Fruit fly (Drosophila melanogaster) whole organism, prepupa: ENCODE data around the gene CG3823.

Experiments
- Blimp-1 ChIP-seq: fragments of 200-800 bp; sonication (Bioruptor generic); optimal IDR thresholded peaks from 3 replicates; lab custom pipeline; 2017; ENCODE audit warnings: missing biosample characterization, missing genetic modification characterization, mild to moderate bottlenecking, moderate library complexity, missing genetic modification reagents
- CG10631 ChIP-seq: fragments of 200-800 bp; sonication (Bioruptor generic); optimal IDR thresholded peaks from 2 replicates; lab custom pipeline; 2016; ENCODE audit warnings: missing biosample characterization, missing genetic modification characterization
- CG10669 ChIP-seq: fragments of 200-800 bp; sonication (Bioruptor generic); optimal IDR thresholded peaks from 3 replicates; lab custom pipeline; 2018; ENCODE audit warnings: missing biosample characterization, mild to moderate bottlenecking, missing genetic modification characterization, moderate library complexity
- CG11294 ChIP-seq: fragments of 200-800 bp; sonication (Bioruptor generic); IDR thresholded peaks from 2 replicates; pipeline ENCODE4 v1.3.6; 2022; ENCODE audit warnings: missing biosample characterization, missing genetic modification characterization
- CG11762 ChIP-seq: fragments of 200-800 bp; sonication (Bioruptor generic); optimal IDR thresholded peaks from 3 replicates; lab custom pipeline; 2016; ENCODE audit warnings: missing biosample characterization, missing genetic modification characterization; ENCODE audit not compliant: insufficient read depth
- CG15336 ChIP-seq: fragments of 200-800 bp; sonication (Bioruptor generic); IDR thresholded peaks from 2 replicates; pipeline ENCODE4 v1.3.6; 2022; ENCODE audit warnings: missing biosample characterization, missing genetic modification characterization
- CG3032 ChIP-seq: fragments of 200-800 bp; optimal IDR thresholded peaks from 2 replicates; lab custom pipeline; 2019; ENCODE audit warnings: missing biosample characterization, mild to moderate bottlenecking, missing genetic modification characterization, moderate library complexity
- CG31627 ChIP-seq: fragments of 200-800 bp; sonication (Bioruptor generic); optimal IDR thresholded peaks from 3 replicates; lab custom pipeline; 2016; ENCODE audit warnings: missing biosample characterization, missing genetic modification characterization
- CG32006 ChIP-seq: fragments of 200-800 bp; sonication (Bioruptor generic); optimal IDR thresholded peaks from 3 replicates; lab custom pipeline; 2017; ENCODE audit warnings: missing biosample characterization, mild to moderate bottlenecking, missing genetic modification characterization
- CG34406 ChIP-seq: fragments of 200-800 bp; sonication (Bioruptor generic); optimal IDR thresholded peaks from 3 replicates; lab custom pipeline; 2016; ENCODE audit warnings: missing biosample characterization, missing genetic modification characterization
- CG3919 ChIP-seq: fragments of 200-800 bp; sonication (Bioruptor generic); optimal IDR thresholded peaks from 3 replicates; lab custom pipeline; 2016; ENCODE audit warnings: missing biosample characterization, missing genetic modification characterization
- CG6163 ChIP-seq: fragments of 200-800 bp; sonication (Bioruptor generic); IDR thresholded peaks from 3 replicates; pipeline ENCODE4 v1.3.6; 2022; ENCODE audit warnings: missing biosample characterization, missing genetic modification characterization
- CG6792 ChIP-seq: fragments of 200-800 bp; sonication (Bioruptor generic); optimal IDR thresholded peaks from 3 replicates; lab custom pipeline; 2016; ENCODE audit warnings: missing biosample characterization, missing genetic modification characterization
- CG6808 ChIP-seq: fragments of 200-800 bp; sonication (Bioruptor generic); optimal IDR thresholded peaks from 3 replicates; lab custom pipeline; 2017; ENCODE audit warnings: missing biosample characterization, missing genetic modification characterization, mild to moderate bottlenecking, moderate library complexity, missing genetic modification reagents
- CG6854 ChIP-seq: fragments of 200-800 bp; sonication (Bioruptor generic); optimal IDR thresholded peaks from 2 replicates; lab custom pipeline; 2017; ENCODE audit warnings: missing biosample characterization, mild to moderate bottlenecking, missing genetic modification characterization
- CG8119 ChIP-seq: fragments of 200-800 bp; sonication (Bioruptor generic); IDR thresholded peaks from 3 replicates; pipeline ENCODE4 v1.3.6; 2022; ENCODE audit warnings: missing biosample characterization, missing genetic modification characterization
- CG8632 ChIP-seq: fragments of 200-800 bp; sonication (Bioruptor generic); optimal IDR thresholded peaks from 3 replicates; lab custom pipeline; 2016; ENCODE audit warnings: missing biosample characterization, missing genetic modification characterization
- CG9139 ChIP-seq: fragments of 200-800 bp; sonication (Bioruptor generic); optimal IDR thresholded peaks from 3 replicates; lab custom pipeline; 2017; ENCODE audit warnings: missing biosample characterization, mild to moderate bottlenecking, missing genetic modification characterization
- Eip78C ChIP-seq: fragments of 200-800 bp; sonication (Bioruptor generic); peaks from one replicate; lab custom pipeline; 2016; ENCODE audit warnings: missing biosample characterization, missing genetic modification characterization
- Eip93F ChIP-seq: fragments of 200-800 bp; sonication (Bioruptor generic); optimal IDR thresholded peaks from 2 replicates; lab custom pipeline; 2016; ENCODE audit warnings: missing biosample characterization, mild to moderate bottlenecking, missing genetic modification characterization
- Ets96B ChIP-seq: fragments of 200-800 bp; optimal IDR thresholded peaks from 2 replicates; lab custom pipeline; 2019; ENCODE audit warnings: missing biosample characterization, mild to moderate bottlenecking, missing genetic modification characterization, moderate library complexity
- Gug ChIP-seq: fragments of 200-800 bp; sonication (Bioruptor generic); IDR thresholded peaks from 2 replicates; pipeline ENCODE4 v1.3.6; 2022; ENCODE audit warnings: missing biosample characterization, missing genetic modification characterization
- Hr39 ChIP-seq: fragments of 200-800 bp; sonication (Bioruptor generic); optimal IDR thresholded peaks from 2 replicates; lab custom pipeline; 2016; ENCODE audit warnings: missing biosample characterization, missing genetic modification characterization
- Hr4 ChIP-seq: fragments of 200-800 bp; sonication (Bioruptor generic); optimal IDR thresholded peaks from 3 replicates; lab custom pipeline; 2016; ENCODE audit warnings: missing biosample characterization, missing genetic modification characterization
- Lpt ChIP-seq: fragments of 200-800 bp; sonication (Bioruptor generic); optimal IDR thresholded peaks from 3 replicates; lab custom pipeline; 2016; ENCODE audit warnings: missing biosample characterization, missing genetic modification characterization
- Met ChIP-seq: fragments of 200-800 bp; sonication (Bioruptor generic); optimal IDR thresholded peaks from 3 replicates; lab custom pipeline; 2016; ENCODE audit warnings: missing biosample characterization, missing genetic modification characterization
- OdsH ChIP-seq: fragments of 200-800 bp; sonication (Bioruptor generic); optimal IDR thresholded peaks from 3 replicates; lab custom pipeline; 2016; ENCODE audit warnings: missing biosample characterization, missing genetic modification characterization
- Smox ChIP-seq: fragments of 200-800 bp; sonication (Bioruptor generic); optimal IDR thresholded peaks from 3 replicates; lab custom pipeline; 2016; ENCODE audit warnings: missing biosample characterization, missing genetic modification characterization
- Sox102F ChIP-seq: fragments of 200-800 bp; sonication (Bioruptor generic); optimal IDR thresholded peaks from 2 replicates; lab custom pipeline; 2016; ENCODE audit warnings: missing biosample characterization, mild to moderate bottlenecking, missing genetic modification characterization
- Sox15 ChIP-seq: fragments of 200-800 bp; sonication (Bioruptor generic); optimal IDR thresholded peaks from 3 replicates; lab custom pipeline; 2016; ENCODE audit warnings: missing biosample characterization, missing genetic modification characterization
- achi ChIP-seq: fragments of 200-800 bp; sonication (Bioruptor generic); optimal IDR thresholded peaks from 3 replicates; lab custom pipeline; 2016; ENCODE audit warnings: missing biosample characterization, missing genetic modification characterization
- acj6 ChIP-seq: fragments of 200-800 bp; sonication (Bioruptor generic); optimal IDR thresholded peaks from 3 replicates; lab custom pipeline; 2016; ENCODE audit warnings: missing biosample characterization, missing genetic modification characterization
- cyc ChIP-seq: fragments of 200-800 bp; sonication (Bioruptor generic); optimal IDR thresholded peaks from 3 replicates; lab custom pipeline; 2016; ENCODE audit warnings: missing biosample characterization, missing genetic modification characterization
- eg ChIP-seq: fragments of 200-800 bp; sonication (Bioruptor generic); IDR thresholded peaks from 3 replicates; pipeline ENCODE4 v1.3.6; 2022; ENCODE audit warnings: missing biosample characterization, missing genetic modification characterization
- esn ChIP-seq: fragments of 200-800 bp; sonication (Bioruptor generic); optimal IDR thresholded peaks from 2 replicates; lab custom pipeline; 2016; ENCODE audit warnings: missing biosample characterization, mild to moderate bottlenecking, missing genetic modification characterization, moderate library complexity
- fd85E ChIP-seq: fragments of 200-800 bp; sonication (Bioruptor generic); optimal IDR thresholded peaks from 3 replicates; lab custom pipeline; 2016; ENCODE audit warnings: missing biosample characterization, missing genetic modification characterization
- fkh ChIP-seq: fragments of 200-800 bp; sonication (Bioruptor generic); optimal IDR thresholded peaks from 3 replicates; lab custom pipeline; 2017; ENCODE audit warnings: missing biosample characterization, mild to moderate bottlenecking, missing genetic modification characterization, moderate library complexity
- lz ChIP-seq: fragments of 200-800 bp; sonication (Bioruptor generic); optimal IDR thresholded peaks from 3 replicates; lab custom pipeline; 2016; ENCODE audit warnings: missing biosample characterization, missing genetic modification characterization
- pdm3 ChIP-seq: fragments of 200-800 bp; sonication (Bioruptor generic); optimal IDR thresholded peaks from 3 replicates; lab custom pipeline; 2016; ENCODE audit warnings: missing biosample characterization, missing genetic modification characterization
- salr ChIP-seq, 2 experiments: fragments of 200-800 bp; sonication (Bioruptor generic); optimal IDR thresholded peaks; 3 replicates each; lab custom pipeline; 2016 to 2018; ENCODE audit warnings: missing biosample characterization in 2 of 2, missing genetic modification characterization in 2 of 2, mild to moderate bottlenecking in 1 of 2
- spab ChIP-seq: fragments of 200-800 bp; sonication (Bioruptor generic); optimal IDR thresholded peaks from 2 replicates; lab custom pipeline; 2017; ENCODE audit warnings: missing biosample characterization, mild to moderate bottlenecking, missing genetic modification characterization, missing genetic modification reagents
- topi ChIP-seq: fragments of 200-800 bp; sonication (Bioruptor generic); optimal IDR thresholded peaks from 3 replicates; lab custom pipeline; 2016; ENCODE audit warnings: missing biosample characterization, missing genetic modification characterization
- vri ChIP-seq: fragments of 200-800 bp; sonication (Bioruptor generic); optimal IDR thresholded peaks from 3 replicates; lab custom pipeline; 2016; ENCODE audit warnings: missing biosample characterization, mild to moderate bottlenecking, missing genetic modification characterization

CG3823 gene

dm6 chrX:6340593-6341068 is 36.9 kb downstream of the CG3823 start (continued):
- TF ChIP-seq Blimp-1: peak; percentile 56
- peak; percentile 76 for TF ChIP-seq cyc (GFP tag; lab: Kevin White, UChicago)
- peak; percentile 96 for TF ChIP-seq Eip78C (GFP tag; lab: Kevin White, UChicago)
- TF ChIP-seq Met (GFP tag; lab: Kevin White, UChicago): peak; percentile 89
- TF ChIP-seq eg (GFP tag; lab: Robert Waterston, UW): peak; percentile 65; the same call in 2 of the 3 replicates
- TF ChIP-seq CG6854 (GFP tag; lab: Kevin White, UChicago): peak; percentile 82
- TF ChIP-seq CG15336: peak; percentile 86
- TF ChIP-seq acj6 (GFP tag; lab: Kevin White, UChicago): peak; percentile 85
- TF ChIP-seq lz (GFP tag; lab: Kevin White, UChicago): peak; percentile 88
- peak; percentile 62 for TF ChIP-seq Gug (GFP tag; lab: Robert Waterston, UW)
- peak; percentile 74 for TF ChIP-seq CG11762 (GFP tag; lab: Kevin White, UChicago)
- TF ChIP-seq Hr4 (GFP tag; lab: Kevin White, UChicago): peak; percentile 73
- TF ChIP-seq CG9139 (GFP tag; lab: Kevin White, UChicago): peak; percentile 66
- peak; percentile 60 for TF ChIP-seq CG11294
- TF ChIP-seq vri: peak; percentile 51
- peak; percentile 75 for TF ChIP-seq CG31627 (GFP tag; lab: Kevin White, UChicago)
- TF ChIP-seq, all 60 proteins: peak for 59

- TF ChIP-seq Blimp-1 (peak; percentile 21), Gug (GFP tag; lab: Robert Waterston, UW) (no peak)
These were observed 37.9 kb downstream of the CG3823 start for dm6 chrX:6341678-6342077.

- TF ChIP-seq CG8119 (0 out of 3 replicates have a peak, but pooled peaks have one; percentile 27), esn (peak; percentile 46), CG3919 (GFP tag; lab: Kevin White, UChicago) (peak; percentile 26), CG10631 (GFP tag; lab: Kevin White, UChicago) (peak; percentile 43), Smox (GFP tag; lab: Kevin White, UChicago) (peak; percentile 50), CG6792 (GFP tag; lab: Kevin White, UChicago) (peak; percentile 27), eg (GFP tag; lab: Robert Waterston, UW) (0 out of 3 replicates have a peak, but pooled peaks have one; percentile 14), topi (GFP tag; lab: Kevin White, UChicago) (peak; percentile 55), Lpt (GFP tag; lab: Kevin White, UChicago) (no peak), Gug (GFP tag; lab: Robert Waterston, UW) (no peak), achi (peak; percentile 37), lz (GFP tag; lab: Kevin White, UChicago) (peak; percentile 13), CG6808 (GFP tag; lab: Kevin White, UChicago) (no peak), cyc (GFP tag; lab: Kevin White, UChicago) (peak; percentile 16), pdm3 (GFP tag; lab: Kevin White, UChicago) (peak; percentile 33), Eip93F (no peak), CG3032 (peak; percentile 1), CG31627 (GFP tag; lab: Kevin White, UChicago) (peak; percentile 2), Met (GFP tag; lab: Kevin White, UChicago) (peak; percentile 53), CG8632 (GFP tag; lab: Kevin White, UChicago) (peak; percentile 28), spab (GFP tag; lab: Kevin White, UChicago) (peak; percentile 8), Eip78C (GFP tag; lab: Kevin White, UChicago) (peak; percentile 81), CG15336 (peak; percentile 20; the same call in 1 of the 2 replicates), fkh (GFP tag; lab: Kevin White, UChicago) (no peak), Ets96B (tag; lab: Kevin White, UChicago) (peak; percentile 20), CG34406 (GFP tag; lab: Kevin White, UChicago) (peak; percentile 19), CG32006 (peak; percentile 40), salr (GFP tag; optimal IDR thresholded peaks at IDR 0.05; lab: Kevin White, UChicago) (no peak), Sox15 (GFP tag; lab: Kevin White, UChicago) (no peak), Sox102F (GFP tag; lab: Kevin White, UChicago) (peak; percentile 33), Hr39 (GFP tag; lab: Kevin White, UChicago) (peak; percentile 13), OdsH (GFP tag; lab: Kevin White, UChicago) (peak; percentile 50), fd85E (GFP tag; lab: Kevin White, UChicago) (no peak), vri (peak; percentile 14), CG6163 (GFP tag; lab: Robert Waterston, UW) (peak; percentile 32; the same call in 1 of the 3 replicates), CG10669 (GFP tag; lab: Kevin White, UChicago) (peak; percentile 39), acj6 (GFP tag; lab: Kevin White, UChicago) (peak; percentile 50)
These were observed 39.5 kb downstream of the CG3823 start for dm6 chrX:6343323-6343722.
